Worm (Caenorhabditis elegans): ENCODE data around the gene lgc-4.
"Not testable (repeated sequence)": the region's sequence is repeated elsewhere in the genome, so short reads cannot be mapped to it uniquely, and the experiment has no call there.

DNA sequence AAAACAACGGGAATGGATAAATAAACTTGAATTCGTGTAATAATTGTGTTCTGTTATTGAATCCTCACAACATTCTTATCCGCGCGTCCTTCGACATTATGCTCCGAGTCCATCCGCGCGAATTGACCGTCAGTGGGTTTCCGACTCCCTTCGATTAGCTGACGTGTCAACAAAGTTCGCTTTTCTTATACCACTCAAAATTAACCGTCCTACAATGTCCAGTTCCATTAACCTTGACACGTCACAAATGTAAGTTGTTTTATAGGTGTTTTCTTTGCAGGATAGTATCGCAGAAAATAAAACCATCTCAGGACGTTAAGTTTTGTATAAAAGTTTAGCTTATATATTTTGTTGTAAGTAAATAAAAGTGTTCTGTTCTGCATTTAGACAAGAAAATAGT, 38.6 kb downstream of the lgc-4 start, which contains the start of gene crb-3:
- not testable (repeated sequence) for TF ChIP-seq pha-4 (tag; optimal IDR thresholded peaks at IDR 0.05); nhr-232 (tag; optimal IDR thresholded peaks at IDR 0.05); unc-55 (GFP tag; optimal IDR thresholded peaks at IDR 0.05); mec-3 (tag; optimal IDR thresholded peaks at IDR 0.05; ENCODE audit: borderline replicate concordance); fkh-10 (GFP tag; optimal IDR thresholded peaks at IDR 0.05); pqm-1 (tag; optimal IDR thresholded peaks at IDR 0.05); nhr-11 (tag; optimal IDR thresholded peaks at IDR 0.05); pag-3 (tag; optimal IDR thresholded peaks at IDR 0.05; ENCODE audit: borderline replicate concordance); eyg-1 (tag; optimal IDR thresholded peaks at IDR 0.05); lim-6 (tag; optimal IDR thresholded peaks at IDR 0.05); C08G9.2 (tag; optimal IDR thresholded peaks at IDR 0.05)
